In genomic region chrX:1414269-1414668, dm6 we compare ENCODE assay signal across 2 fruit fly cellular contexts.
A peak's percentile ranks its signal among the peaks of the same experiment; 100 is the strongest.
TF ChIP-seq lines count a peak whose summit lies in the region.

No protein-coding gene starts in this region.

- no peak for TF ChIP-seq CTCF in whole organism, embryonic (GFP tag; optimal IDR thresholded peaks at IDR 0.05; lab: Kevin White, UChicago)

TF ChIP-seq in whole organism, embryonic, 481 proteins besides CTCF, POLR2A, EP300 and RAD21:
- peak; percentile 75 for TF ChIP-seq Hr39 (optimal IDR thresholded peaks at IDR 0.05; lab: Kevin White, UChicago)
- TF ChIP-seq tio (GFP tag; optimal IDR thresholded peaks at IDR 0.05; lab: Kevin White, UChicago) = no peak

TF ChIP-seq in whole organism, wandering third instar larva, 38 proteins besides CTCF, POLR2A, EP300 and RAD21:
- peak; percentile 97 for TF ChIP-seq Dfd (GFP tag; optimal IDR thresholded peaks at IDR 0.05; lab: Kevin White, UChicago)
- no peak for TF ChIP-seq CG9705 (GFP tag; optimal IDR thresholded peaks at IDR 0.05; lab: Kevin White, UChicago)

Comparison
In these comparisons a context has a peak if more than half of its experiments do, and no peak if none do; other contexts are left out.
1. Of the 10 proteins assayed by ChIP-seq in both whole organism, embryonic and whole organism, wandering third instar larva: peak only in whole organism, embryonic: none; only in whole organism, wandering third instar larva: Dfd; in both: none; in neither: 9.